Worm (Caenorhabditis elegans): ENCODE results near the gene nspb-8.

DNA sequence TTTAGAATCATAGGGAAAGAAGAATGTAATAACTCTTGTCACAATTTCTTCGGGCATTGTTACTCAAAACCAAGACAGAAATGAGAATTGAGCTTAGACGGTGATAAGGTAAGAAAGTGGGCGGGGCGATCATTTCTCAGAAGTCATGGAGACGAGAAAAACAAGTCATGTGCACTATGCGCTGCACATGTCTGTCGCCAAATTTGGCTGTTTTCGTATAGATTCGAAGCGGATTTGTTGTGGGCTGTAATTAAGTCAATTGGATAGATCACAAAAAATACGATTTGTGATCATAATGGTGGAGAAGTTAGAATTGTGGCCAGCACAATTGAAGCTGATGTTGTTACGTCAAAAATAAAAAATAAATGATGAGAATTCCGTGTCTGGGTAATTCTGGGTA, 11.2 kb upstream of the nspb-8 start, which contains the start of gene C01G12.7:
- no peak for TF ChIP-seq pha-4 (tag; optimal IDR thresholded peaks at IDR 0.05)
- TF ChIP-seq skn-1 (tag; optimal IDR thresholded peaks at IDR 0.05): no peak
- no peak for TF ChIP-seq ztf-11 (tag; optimal IDR thresholded peaks at IDR 0.05)
- TF ChIP-seq sea-2 (GFP tag; optimal IDR thresholded peaks at IDR 0.05): no peak
- TF ChIP-seq elt-1 (tag; optimal IDR thresholded peaks at IDR 0.05): no peak
- TF ChIP-seq ama-1 (optimal IDR thresholded peaks at IDR 0.05): no peak

All from whole organism, L3 larva.